Fruit fly (Drosophila melanogaster) whole organism, embryonic: Measurements from ENCODE around the gene CG9674.

ENCODE experiments used
- Abd-B ChIP-seq: fragments of 200-800 bp; sonication (Bioruptor generic); optimal IDR thresholded peaks from 2 replicates; lab custom pipeline; 2018; ENCODE audit warnings: missing biosample characterization, mild to moderate bottlenecking, missing genetic modification characterization, moderate library complexity
- C15 ChIP-seq: fragments of 200-800 bp; sonication (Bioruptor generic); IDR thresholded peaks from 3 replicates; pipeline ENCODE4 v1.3.6; 2022; ENCODE audit warnings: missing biosample characterization, missing genetic modification characterization
- CG11093 ChIP-seq: fragments of 200-800 bp; sonication (Bioruptor generic); IDR thresholded peaks from 3 replicates; pipeline ENCODE4 v1.3.6; 2022; ENCODE audit warnings: missing biosample characterization, missing genetic modification characterization
- CG11695 ChIP-seq: fragments of 200-800 bp; sonication (Bioruptor generic); IDR thresholded peaks from 3 replicates; pipeline ENCODE4 v1.3.6; 2022; ENCODE audit warnings: missing biosample characterization, missing genetic modification characterization
- CG11723 ChIP-seq: fragments of 200-800 bp; sonication (Bioruptor generic); optimal IDR thresholded peaks from 2 replicates; lab custom pipeline; 2017; ENCODE audit warnings: missing biosample characterization, mild to moderate bottlenecking, missing genetic modification characterization
- CG14667 ChIP-seq: fragments of 200-800 bp; sonication (Bioruptor generic); IDR thresholded peaks from 2 replicates; pipeline ENCODE4 v1.3.6; 2022; ENCODE audit warnings: missing biosample characterization, missing genetic modification characterization
- CG1529 ChIP-seq: fragments of 200-800 bp; sonication (Bioruptor generic); optimal IDR thresholded peaks from 3 replicates; lab custom pipeline; 2018; ENCODE audit warnings: missing biosample characterization, missing genetic modification characterization
- CG18599 ChIP-seq: fragments of 200-800 bp; sonication (Bioruptor generic); optimal IDR thresholded peaks from 3 replicates; lab custom pipeline; 2017; ENCODE audit warnings: missing biosample characterization, missing genetic modification characterization, mild to moderate bottlenecking, moderate library complexity, missing genetic modification reagents
- CG31441 ChIP-seq: fragments of 200-800 bp; sonication (Bioruptor generic); IDR thresholded peaks from 2 replicates; pipeline ENCODE4 v1.3.6; 2022; ENCODE audit warnings: missing biosample characterization, missing genetic modification characterization
- CG3163 ChIP-seq: fragments of 200-800 bp; sonication (Bioruptor generic); optimal IDR thresholded peaks from 3 replicates; lab custom pipeline; 2016; ENCODE audit warnings: missing biosample characterization, missing genetic modification characterization
- CG32532 ChIP-seq: fragments of 200-800 bp; sonication (Bioruptor generic); IDR thresholded peaks from 2 replicates; pipeline ENCODE4 v1.3.6; 2022; ENCODE audit warnings: missing biosample characterization, missing genetic modification characterization
- CG32772 ChIP-seq: fragments of 200-800 bp; sonication (Bioruptor generic); IDR thresholded peaks from 2 replicates; pipeline ENCODE4 v1.3.6; 2022; ENCODE audit warnings: missing biosample characterization, missing genetic modification characterization
- CG8359 ChIP-seq: fragments of 200-800 bp; sonication (Bioruptor generic); optimal IDR thresholded peaks from 2 replicates; lab custom pipeline; 2017; ENCODE audit warnings: missing biosample characterization, mild to moderate bottlenecking, missing genetic modification characterization, borderline replicate concordance
- CrebB ChIP-seq: fragments of 200-800 bp; sonication (Bioruptor generic); optimal IDR thresholded peaks from 3 replicates; lab custom pipeline; 2018; ENCODE audit warnings: missing biosample characterization, mild to moderate bottlenecking, missing genetic modification characterization
- E2f1 ChIP-seq: fragments of 200-800 bp; sonication (Bioruptor generic); IDR thresholded peaks from 2 replicates; pipeline ENCODE4 v1.3.6; 2022; ENCODE audit warnings: missing biosample characterization, missing genetic modification characterization
- HLHmδ ChIP-seq: fragments of 200-800 bp; sonication (Bioruptor generic); optimal IDR thresholded peaks from 2 replicates; lab custom pipeline; 2018; ENCODE audit warnings: missing biosample characterization, mild to moderate bottlenecking, missing genetic modification characterization, moderate library complexity
- Lim3 ChIP-seq: fragments of 200-800 bp; sonication (Bioruptor generic); IDR thresholded peaks from 2 replicates; pipeline ENCODE4 v1.3.6; 2022; ENCODE audit warnings: missing biosample characterization, missing genetic modification characterization
- MESR4 ChIP-seq: fragments of 200-800 bp; sonication (Bioruptor generic); optimal IDR thresholded peaks from 2 replicates; lab custom pipeline; 2018; ENCODE audit warnings: missing biosample characterization, mild to moderate bottlenecking, missing genetic modification characterization, moderate library complexity
- Pdp1 ChIP-seq, 2 experiments: fragments of 200-800 bp; sonication (Bioruptor generic); optimal IDR thresholded peaks; 3 replicates each; lab custom pipeline; 2016; ENCODE audit warnings: missing biosample characterization in 2 of 2, missing genetic modification characterization in 2 of 2, mild to moderate bottlenecking in 1 of 2, moderate library complexity in 1 of 2
- Rfx ChIP-seq: fragments of 200-800 bp; sonication (Bioruptor generic); IDR thresholded peaks from 2 replicates; pipeline ENCODE4 v1.3.6; 2022; ENCODE audit warnings: missing biosample characterization, missing genetic modification characterization
- ab ChIP-seq: fragments of 200-800 bp; sonication (Bioruptor generic); optimal IDR thresholded peaks from 2 replicates; lab custom pipeline; 2016; ENCODE audit warnings: missing biosample characterization, missing genetic modification characterization
- ase ChIP-seq: fragments of 200-800 bp; sonication (Bioruptor generic); IDR thresholded peaks from 3 replicates; pipeline ENCODE4 v1.3.6; 2022; ENCODE audit warnings: missing biosample characterization, missing genetic modification characterization
- caup ChIP-seq: fragments of 200-800 bp; sonication (Bioruptor generic); optimal IDR thresholded peaks from 3 replicates; lab custom pipeline; 2017; ENCODE audit warnings: missing biosample characterization, mild to moderate bottlenecking, missing genetic modification characterization, moderate library complexity; ENCODE audit not compliant: severe bottlenecking
- chinmo ChIP-seq: fragments of 200-800 bp; sonication (Bioruptor generic); IDR thresholded peaks from 4 replicates; pipeline ENCODE4 v1.3.6; 2022; ENCODE audit warnings: missing biosample characterization, missing genetic modification characterization; ENCODE audit not compliant: partially characterized antibody
- corto ChIP-seq: fragments of 200-800 bp; sonication (Bioruptor generic); optimal IDR thresholded peaks from 2 replicates; lab custom pipeline; 2016; ENCODE audit warnings: missing biosample characterization, mild to moderate bottlenecking, missing genetic modification characterization, moderate library complexity
- croc ChIP-seq: fragments of 200-800 bp; sonication (Bioruptor generic); conservative IDR thresholded peaks from 3 replicates; pipeline ENCODE4 v1.3.6; 2022; ENCODE audit warnings: missing biosample characterization, missing genetic modification characterization
- en ChIP-seq: fragments of 200-800 bp; sonication (Bioruptor generic); optimal IDR thresholded peaks from 2 replicates; lab custom pipeline; 2016; ENCODE audit warnings: missing biosample characterization, missing genetic modification characterization
- gcm ChIP-seq: fragments of 200-800 bp; sonication (Bioruptor generic); optimal IDR thresholded peaks from 2 replicates; lab custom pipeline; 2019; ENCODE audit warnings: missing biosample characterization, mild to moderate bottlenecking, missing genetic modification characterization, moderate library complexity
- gsb-n ChIP-seq: fragments of 200-800 bp; sonication (Bioruptor generic); optimal IDR thresholded peaks from 3 replicates; lab custom pipeline; 2018; ENCODE audit warnings: missing biosample characterization, mild to moderate bottlenecking, missing genetic modification characterization
- hbn ChIP-seq: fragments of 200-800 bp; sonication (Bioruptor generic); IDR thresholded peaks from 2 replicates; pipeline ENCODE4 v1.3.6; 2022; ENCODE audit warnings: missing biosample characterization, missing genetic modification characterization; ENCODE audit not compliant: partially characterized antibody
- knrl ChIP-seq: fragments of 200-800 bp; sonication (Bioruptor generic); IDR thresholded peaks from 3 replicates; pipeline ENCODE4 v1.3.6; 2022; ENCODE audit warnings: missing biosample characterization, missing genetic modification characterization; ENCODE audit not compliant: partially characterized antibody
- pzg ChIP-seq: fragments of 200-800 bp; sonication (Bioruptor generic); optimal IDR thresholded peaks from 3 replicates; lab custom pipeline; 2018; ENCODE audit warnings: missing biosample characterization, mild to moderate bottlenecking, missing genetic modification characterization, moderate library complexity
- sim ChIP-seq: fragments of 200-800 bp; sonication (Bioruptor generic); IDR thresholded peaks from 2 replicates; pipeline ENCODE4 v1.3.6; 2022; ENCODE audit warnings: missing biosample characterization, missing genetic modification characterization
- slbo ChIP-seq: fragments of 200-800 bp; sonication (Bioruptor generic); IDR thresholded peaks from 2 replicates; pipeline ENCODE4 v1.3.6; 2022; ENCODE audit warnings: missing biosample characterization, missing genetic modification characterization
- sna ChIP-seq: fragments of 200-800 bp; sonication (Bioruptor generic); IDR thresholded peaks from 2 replicates; pipeline ENCODE4 v1.3.6; 2022; ENCODE audit warnings: missing biosample characterization, missing genetic modification characterization; ENCODE audit not compliant: partially characterized antibody
- ssp ChIP-seq: fragments of 200-800 bp; sonication (Bioruptor generic); IDR thresholded peaks from 2 replicates; pipeline ENCODE4 v1.3.6; 2022; ENCODE audit warnings: missing biosample characterization, missing genetic modification characterization
- stwl ChIP-seq: fragments of 200-800 bp; sonication (Bioruptor generic); optimal IDR thresholded peaks from 3 replicates; lab custom pipeline; 2018; ENCODE audit warnings: missing biosample characterization, mild to moderate bottlenecking, missing genetic modification characterization, moderate library complexity
- tup ChIP-seq: fragments of 200-800 bp; sonication (Bioruptor generic); optimal IDR thresholded peaks from 2 replicates; lab custom pipeline; 2016; ENCODE audit warnings: missing biosample characterization, mild to moderate bottlenecking, missing genetic modification characterization, moderate library complexity
- vfl ChIP-seq: fragments of 200-800 bp; sonication (Bioruptor generic); optimal IDR thresholded peaks from 2 replicates; lab custom pipeline; 2016; ENCODE audit warnings: missing biosample characterization, missing genetic modification characterization
- vvl ChIP-seq: fragments of 200-800 bp; sonication (Bioruptor generic); IDR thresholded peaks from 2 replicates; pipeline ENCODE4 v1.3.6; 2022; ENCODE audit warnings: missing biosample characterization, missing genetic modification characterization
- wor ChIP-seq: fragments of 200-800 bp; sonication (Bioruptor generic); IDR thresholded peaks from 2 replicates; pipeline ENCODE4 v1.3.6; 2022; ENCODE audit warnings: missing biosample characterization, missing genetic modification characterization

Gene CG9674

dm6 chr3L:16749726-16750125 lies 57.8 kb downstream of the CG9674 start (continued):
- TF ChIP-seq CG11695 (GFP tag; lab: Robert Waterston, UW) (peak; percentile 35; the same call in 1 of the 3 replicates), CG1529 (GFP tag; lab: Kevin White, UChicago) (no peak), corto (GFP tag; lab: Kevin White, UChicago) (no peak), ab (GFP tag; lab: Kevin White, UChicago) (no peak), CG32532 (GFP tag; lab: Robert Waterston, UW) (no peak), sna (GFP tag; lab: Robert Waterston, UW) (no peak), Rfx (no peak), C15 (GFP tag; lab: Robert Waterston, UW) (no peak), CG31441 (GFP tag; lab: Robert Waterston, UW) (peak; percentile 72), pzg (GFP tag; lab: Kevin White, UChicago) (no peak), caup (GFP tag; lab: Kevin White, UChicago) (no peak), vvl (GFP tag; lab: Robert Waterston, UW) (no peak), stwl (tag; lab: Kevin White, UChicago) (peak; percentile 17), CG18599 (GFP tag; lab: Kevin White, UChicago) (no peak), ssp (no peak), Lim3 (GFP tag; lab: Robert Waterston, UW) (no peak), chinmo (GFP tag; lab: Robert Waterston, UW) (no peak), gcm (GFP tag; lab: Kevin White, UChicago) (no peak), vfl (no peak), CG8359 (GFP tag; lab: Kevin White, UChicago) (peak; percentile 3), knrl (no peak), tup (GFP tag; lab: Kevin White, UChicago) (no peak), Pdp1 (GFP tag; optimal IDR thresholded peaks at IDR 0.05; lab: Kevin White, UChicago) (no peak), CG32772 (GFP tag; lab: Robert Waterston, UW) (no peak), E2f1 (GFP tag; lab: Robert Waterston, UW) (no peak), ase (GFP tag; lab: Robert Waterston, UW) (no peak), MESR4 (GFP tag; lab: Kevin White, UChicago) (no peak), CG14667 (no peak), CG11093 (no peak), en (GFP tag; lab: Kevin White, UChicago) (no peak), croc (GFP tag; lab: Robert Waterston, UW) (no peak), Abd-B (GFP tag; lab: Kevin White, UChicago) (no peak), hbn (GFP tag; lab: Robert Waterston, UW) (no peak), CG3163 (GFP tag; lab: Kevin White, UChicago) (no peak), sim (GFP tag; lab: Robert Waterston, UW) (0 out of 2 replicates have a peak, but pooled peaks have one; percentile 13), gsb-n (tag; lab: Kevin White, UChicago) (peak; percentile 44), CrebB (tag; lab: Kevin White, UChicago) (no peak), slbo (GFP tag; lab: Robert Waterston, UW) (no peak), HLHmδ (GFP tag; lab: Kevin White, UChicago) (no peak), wor (GFP tag; lab: Robert Waterston, UW) (no peak), CG11723 (GFP tag; lab: Kevin White, UChicago) (no peak)
